Worm (Caenorhabditis elegans): ENCODE results near the gene cyp-25A1.
A peak's percentile ranks its signal among the peaks of the same experiment; 100 is the strongest.

- TF ChIP-seq lin-13 (GFP tag; optimal IDR thresholded peaks at IDR 0.05) (peak; percentile 23), ztf-4 (tag; optimal IDR thresholded peaks at IDR 0.05) (no peak), snpc-4 (tag; optimal IDR thresholded peaks at IDR 0.05) (no peak), zag-1 (tag; optimal IDR thresholded peaks at IDR 0.05) (no peak), sem-4 (tag; optimal IDR thresholded peaks at IDR 0.05) (no peak), nhr-77 (tag; optimal IDR thresholded peaks at IDR 0.05) (no peak), nhr-23 (tag; optimal IDR thresholded peaks at IDR 0.05) (no peak), R02D3.7 (tag; optimal IDR thresholded peaks at IDR 0.05) (no peak), ztf-11 (tag; optimal IDR thresholded peaks at IDR 0.05) (no peak), elt-3 (tag; optimal IDR thresholded peaks at IDR 0.05) (no peak), nhr-237 (tag; optimal IDR thresholded peaks at IDR 0.05) (no peak), ZK546.5 (tag; optimal IDR thresholded peaks at IDR 0.05) (no peak)
Observed at ce11 chrIII:3798416-3798815, 34.0 kb upstream of the cyp-25A1 start.
